Fruit fly (Drosophila melanogaster): Measurements from ENCODE around the gene Or98b.

The Or98b gene

DNA sequence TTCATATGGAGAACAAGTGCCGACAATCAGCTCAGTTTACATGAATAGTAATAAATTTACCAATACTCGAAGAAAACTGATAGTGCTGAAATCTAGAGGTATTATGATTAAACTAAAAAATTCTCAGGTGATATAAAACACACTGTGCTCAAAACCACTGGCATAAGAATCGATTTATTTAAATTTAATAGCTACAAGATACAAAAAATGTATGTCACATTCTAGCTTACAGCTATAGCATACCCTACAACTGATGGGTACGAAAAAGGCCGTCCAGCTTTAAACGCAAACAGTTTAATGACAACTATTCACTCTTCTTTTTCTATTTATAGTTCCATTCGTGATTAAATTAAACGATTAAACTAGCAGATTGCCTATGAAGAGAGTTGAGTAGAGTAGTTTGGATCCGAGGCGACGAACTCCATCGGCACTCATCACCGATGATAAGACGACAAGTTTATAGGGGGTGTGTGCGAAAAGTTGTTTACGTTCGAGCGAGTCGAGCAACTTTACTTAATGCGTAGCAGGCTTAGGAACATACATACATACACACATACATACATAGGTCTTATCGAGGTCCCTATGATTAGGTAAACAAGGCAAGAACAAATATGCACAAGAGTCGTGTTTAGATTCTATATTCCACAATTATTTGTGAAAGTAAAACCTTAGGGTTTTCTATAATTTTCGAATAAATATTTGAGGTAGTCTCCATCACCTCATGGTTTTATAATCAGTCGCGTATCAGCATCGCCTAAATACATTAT lies 23.1 kb upstream of the Or98b start (continued):
- TF ChIP-seq lov (optimal IDR thresholded peaks at IDR 0.05) (no peak), lov (GFP tag; IDR thresholded peaks at IDR 0.05) (peak; percentile 87), CG17328 (GFP tag; IDR thresholded peaks at IDR 0.05) (peak; percentile 62), ranshi (GFP tag; IDR thresholded peaks at IDR 0.05) (peak; percentile 58), NC2α (GFP tag; optimal IDR thresholded peaks at IDR 0.05) (peak; percentile 74), Rfx (GFP tag; IDR thresholded peaks at IDR 0.05) (peak; percentile 90), seq (GFP tag; IDR thresholded peaks at IDR 0.05) (peak; percentile 43; the same call in 1 of the 2 replicates), luna (GFP tag; optimal IDR thresholded peaks at IDR 0.05) (peak; percentile 30), CG1603 (tag; optimal IDR thresholded peaks at IDR 0.05) (peak; percentile 66), CG16863 (GFP tag; optimal IDR thresholded peaks at IDR 0.05) (peak; percentile 69), CG2199 (GFP tag; IDR thresholded peaks at IDR 0.05) (no peak), CG14441 (GFP tag; IDR thresholded peaks at IDR 0.05) (peak; percentile 80), Atf6 (GFP tag; IDR thresholded peaks at IDR 0.05) (peak; percentile 74), CG2116 (GFP tag; optimal IDR thresholded peaks at IDR 0.05) (peak; percentile 26), Opbp (GFP tag; IDR thresholded peaks at IDR 0.05; ENCODE audit: partially characterized antibody) (no peak), CG12219 (GFP tag; optimal IDR thresholded peaks at IDR 0.05) (peak; percentile 5), CG31365 (tag; optimal IDR thresholded peaks at IDR 0.05) (peak; percentile 5), CG10565 (GFP tag; optimal IDR thresholded peaks at IDR 0.05) (peak; percentile 28), CG13296 (GFP tag; optimal IDR thresholded peaks at IDR 0.05) (peak; percentile 21), CG6791 (GFP tag; IDR thresholded peaks at IDR 0.05; ENCODE audit: partially characterized antibody) (no peak), tx (GFP tag; optimal IDR thresholded peaks at IDR 0.05) (peak; percentile 41), CTCF (GFP tag; optimal IDR thresholded peaks at IDR 0.05) (no peak), dati (GFP tag; IDR thresholded peaks at IDR 0.05) (peak; percentile 73), amos (GFP tag; IDR thresholded peaks at IDR 0.05; ENCODE audit: partially characterized antibody) (no peak), CG30403 (GFP tag; optimal IDR thresholded peaks at IDR 0.05) (peak; percentile 68), CG4328 (GFP tag; optimal IDR thresholded peaks at IDR 0.05) (peak; percentile 74), CG12071 (GFP tag; optimal IDR thresholded peaks at IDR 0.05) (peak; percentile 22), jumu (GFP tag; optimal IDR thresholded peaks at IDR 0.05) (peak; percentile 36), sima (GFP tag; optimal IDR thresholded peaks at IDR 0.05) (peak; percentile 51), corto (GFP tag; optimal IDR thresholded peaks at IDR 0.05) (no peak), gem (tag; optimal IDR thresholded peaks at IDR 0.05) (peak; percentile 70), wek (GFP tag; optimal IDR thresholded peaks at IDR 0.05) (peak; percentile 79)

DNA sequence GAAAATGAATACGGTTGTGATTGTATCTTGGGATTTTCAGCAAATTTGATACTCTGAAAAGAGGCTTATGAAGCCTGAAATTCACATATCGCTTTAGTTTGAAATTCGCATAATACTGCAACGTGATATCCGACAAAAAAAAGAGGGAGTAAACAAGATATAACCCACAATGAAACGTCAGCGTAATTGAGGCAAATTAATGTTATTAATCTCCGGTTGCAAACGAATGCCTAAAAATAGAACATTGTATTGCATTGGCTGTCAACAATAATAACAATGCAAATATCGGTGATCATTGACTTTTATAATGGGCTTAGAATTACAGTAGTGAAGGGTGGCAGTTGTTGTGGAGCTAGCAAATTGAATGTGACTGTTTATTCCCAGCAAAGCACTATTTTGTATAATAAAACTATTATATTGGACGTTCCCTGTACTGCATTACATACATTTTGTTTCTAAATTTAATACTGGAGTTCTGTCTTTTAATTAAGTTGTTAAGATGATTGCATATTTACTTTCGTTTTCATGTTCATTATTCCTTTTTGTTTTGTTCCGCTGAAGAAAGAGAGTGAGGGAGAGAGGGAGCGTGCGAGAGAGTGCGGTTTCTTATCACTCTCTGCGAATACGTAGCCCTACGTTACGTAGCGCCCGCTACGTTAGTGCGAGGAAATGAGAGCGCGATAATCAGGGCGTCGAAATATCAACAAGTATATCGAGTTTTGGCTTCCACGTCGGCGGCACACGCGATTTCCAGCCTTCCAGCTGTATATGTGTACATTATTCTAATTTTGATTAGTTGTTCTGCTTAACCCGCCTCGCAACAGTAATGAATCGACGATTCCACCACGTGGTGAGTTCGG lies 21.5 kb upstream of the Or98b start:
- TF ChIP-seq Antp (GFP tag; optimal IDR thresholded peaks at IDR 0.05) = no peak
- TF ChIP-seq CG31441 (GFP tag; IDR thresholded peaks at IDR 0.05) = no peak
- TF ChIP-seq CG18476 (GFP tag; optimal IDR thresholded peaks at IDR 0.05) = no peak
- no peak for TF ChIP-seq CG33213 (GFP tag; optimal IDR thresholded peaks at IDR 0.05)
- TF ChIP-seq Lpt (GFP tag; optimal IDR thresholded peaks at IDR 0.05) = no peak
- no peak for TF ChIP-seq HLH3B (GFP tag; IDR thresholded peaks at IDR 0.05)
- no peak for TF ChIP-seq ind (GFP tag; optimal IDR thresholded peaks at IDR 0.05)
- TF ChIP-seq Bdp1 (GFP tag; optimal IDR thresholded peaks at IDR 0.05) = no peak
- TF ChIP-seq CG17612 (GFP tag; IDR thresholded peaks at IDR 0.05) = no peak
- no peak for TF ChIP-seq Camta (GFP tag; optimal IDR thresholded peaks at IDR 0.05)
- no peak for TF ChIP-seq CG1602 (GFP tag; optimal IDR thresholded peaks at IDR 0.05)
- TF ChIP-seq CG4730 (GFP tag; IDR thresholded peaks at IDR 0.05) = no peak
- TF ChIP-seq CG4424 (GFP tag; optimal IDR thresholded peaks at IDR 0.05) = no peak
- TF ChIP-seq klu (GFP tag; IDR thresholded peaks at IDR 0.05) = no peak
- TF ChIP-seq CG7963 (GFP tag; IDR thresholded peaks at IDR 0.05; ENCODE audit: partially characterized antibody) = no peak
- TF ChIP-seq peb (GFP tag; IDR thresholded peaks at IDR 0.05) = no peak
- no peak for TF ChIP-seq tin (GFP tag; optimal IDR thresholded peaks at IDR 0.05)
- TF ChIP-seq Ets65A (GFP tag) = peak; percentile 30
- no peak for TF ChIP-seq CG16863 (GFP tag; optimal IDR thresholded peaks at IDR 0.05)
- TF ChIP-seq aop (GFP tag; IDR thresholded peaks at IDR 0.05) = no peak
